Fruit fly (Drosophila melanogaster) whole organism, embryonic: ENCODE results near the gene pbl.
A peak's percentile ranks its signal among the peaks of the same experiment; 100 is the strongest.

ENCODE experiments used
- CG10209 ChIP-seq: fragments of 200-800 bp; sonication (Bioruptor generic); optimal IDR thresholded peaks from 3 replicates; lab custom pipeline; 2017; ENCODE audit warnings: missing biosample characterization, mild to moderate bottlenecking, missing genetic modification characterization, missing genetic modification reagents
- CG10321 ChIP-seq: fragments of 200-800 bp; sonication (Bioruptor generic); IDR thresholded peaks from 2 replicates; pipeline ENCODE4 v1.3.6; 2022; ENCODE audit warnings: missing biosample characterization, missing genetic modification characterization
- CG10462 ChIP-seq: fragments of 200-800 bp; sonication (Bioruptor generic); optimal IDR thresholded peaks from 2 replicates; lab custom pipeline; 2016; ENCODE audit warnings: missing biosample characterization, missing genetic modification characterization
- CG11456 ChIP-seq: fragments of 200-800 bp; sonication (Bioruptor generic); IDR thresholded peaks from 3 replicates; pipeline ENCODE4 v1.3.6; 2022; ENCODE audit warnings: missing biosample characterization, missing genetic modification characterization
- CG13894 ChIP-seq: fragments of 200-800 bp; sonication (Bioruptor generic); optimal IDR thresholded peaks from 3 replicates; lab custom pipeline; 2018; ENCODE audit warnings: missing biosample characterization, mild to moderate bottlenecking, missing genetic modification characterization, moderate library complexity
- CG14441 ChIP-seq: fragments of 200-800 bp; sonication (Bioruptor generic); IDR thresholded peaks from 2 replicates; pipeline ENCODE4 v1.3.6; 2022; ENCODE audit warnings: missing biosample characterization, missing genetic modification characterization
- CG17328 ChIP-seq: fragments of 200-800 bp; sonication (Bioruptor generic); IDR thresholded peaks from 2 replicates; pipeline ENCODE4 v1.3.6; 2022; ENCODE audit warnings: missing biosample characterization, missing genetic modification characterization
- CG1832 ChIP-seq: fragments of 200-800 bp; sonication (Bioruptor generic); optimal IDR thresholded peaks from 2 replicates; lab custom pipeline; 2017; ENCODE audit warnings: missing biosample characterization, mild to moderate bottlenecking, missing genetic modification characterization, inconsistent platforms
- CG30431 ChIP-seq: fragments of 200-800 bp; sonication (Bioruptor generic); optimal IDR thresholded peaks from 2 replicates; lab custom pipeline; 2017; ENCODE audit warnings: missing biosample characterization, missing genetic modification characterization
- CG3065 ChIP-seq: fragments of 200-800 bp; sonication (Bioruptor generic); optimal IDR thresholded peaks from 2 replicates; lab custom pipeline; 2016; ENCODE audit warnings: missing biosample characterization, missing genetic modification characterization
- CG34224 ChIP-seq: fragments of 200-800 bp; sonication (Bioruptor generic); IDR thresholded peaks from 3 replicates; pipeline ENCODE4 v1.3.6; 2022; ENCODE audit warnings: missing biosample characterization, missing genetic modification characterization; ENCODE audit not compliant: partially characterized antibody
- CG6175 ChIP-seq: fragments of 200-800 bp; sonication (Bioruptor generic); IDR thresholded peaks from 3 replicates; pipeline ENCODE4 v1.3.6; 2022; ENCODE audit warnings: missing biosample characterization, missing genetic modification characterization
- CG7556 ChIP-seq: fragments of 200-800 bp; sonication (Bioruptor generic); optimal IDR thresholded peaks from 2 replicates; lab custom pipeline; 2017; ENCODE audit warnings: missing biosample characterization, mild to moderate bottlenecking, missing genetic modification characterization
- CG7963 ChIP-seq: fragments of 200-800 bp; sonication (Bioruptor generic); IDR thresholded peaks from 3 replicates; pipeline ENCODE4 v1.3.6; 2022; ENCODE audit warnings: missing biosample characterization, missing genetic modification characterization; ENCODE audit not compliant: partially characterized antibody
- CG9727 ChIP-seq: fragments of 200-800 bp; sonication (Bioruptor generic); optimal IDR thresholded peaks from 3 replicates; lab custom pipeline; 2017; ENCODE audit warnings: missing biosample characterization, mild to moderate bottlenecking, missing genetic modification characterization
- CTCF ChIP-seq: fragments of 200-800 bp; sonication (Bioruptor generic); optimal IDR thresholded peaks from 2 replicates; lab custom pipeline; 2017; ENCODE audit warnings: missing biosample characterization, mild to moderate bottlenecking, missing genetic modification characterization, moderate library complexity
- Ets65A ChIP-seq: fragments of 200-800 bp; sonication (Bioruptor generic); peaks from one replicate; lab custom pipeline; 2016; ENCODE audit warnings: missing biosample characterization, missing genetic modification characterization
- Fer1 ChIP-seq: fragments of 200-800 bp; sonication (Bioruptor generic); optimal IDR thresholded peaks from 2 replicates; lab custom pipeline; 2017; ENCODE audit warnings: missing biosample characterization, mild to moderate bottlenecking, missing genetic modification characterization
- Gug ChIP-seq: fragments of 200-800 bp; sonication (Bioruptor generic); IDR thresholded peaks from 4 replicates; pipeline ENCODE4 v1.3.6; 2022; ENCODE audit warnings: missing biosample characterization, missing genetic modification characterization
- Med ChIP-seq: fragments of 200-800 bp; sonication (Bioruptor generic); peaks from one replicate; lab custom pipeline; 2016; ENCODE audit warnings: missing biosample characterization, missing genetic modification characterization, mild to moderate bottlenecking, inconsistent platforms, moderate library complexity
- Nf-YB ChIP-seq: fragments of 200-800 bp; sonication (Bioruptor generic); optimal IDR thresholded peaks from 3 replicates; lab custom pipeline; 2019; ENCODE audit warnings: missing biosample characterization, mild to moderate bottlenecking, missing genetic modification characterization, moderate library complexity
- Nf-YC ChIP-seq: fragments of 200-800 bp; optimal IDR thresholded peaks from 3 replicates; lab custom pipeline; 2019; ENCODE audit warnings: missing biosample characterization, mild to moderate bottlenecking, missing genetic modification characterization, moderate library complexity
- Oli ChIP-seq: fragments of 200-800 bp; sonication (Bioruptor generic); optimal IDR thresholded peaks from 2 replicates; lab custom pipeline; 2018; ENCODE audit warnings: missing biosample characterization, mild to moderate bottlenecking, missing genetic modification characterization, moderate library complexity
- Scr ChIP-seq: fragments of 200-800 bp; sonication (Bioruptor generic); IDR thresholded peaks from 2 replicates; pipeline ENCODE4 v1.3.6; 2022; ENCODE audit warnings: missing biosample characterization, missing genetic modification characterization; ENCODE audit not compliant: partially characterized antibody
- Sin3A ChIP-seq: fragments of >200 bp; optimal IDR thresholded peaks from 2 replicates; lab custom pipeline; 2018
- abd-A ChIP-seq: fragments of 200-800 bp; sonication (Bioruptor generic); optimal IDR thresholded peaks from 3 replicates; lab custom pipeline; 2019; ENCODE audit warnings: missing biosample characterization, mild to moderate bottlenecking, missing genetic modification characterization, moderate library complexity
- cg ChIP-seq: fragments of 200-800 bp; sonication (Bioruptor generic); optimal IDR thresholded peaks from 3 replicates; lab custom pipeline; 2019; ENCODE audit warnings: missing biosample characterization, mild to moderate bottlenecking, missing genetic modification characterization, moderate library complexity
- chif ChIP-seq, 2 experiments: fragments of 200-800 bp; sonication (Bioruptor generic); optimal IDR thresholded peaks; 3 replicates each; lab custom pipeline; 2016; ENCODE audit warnings: missing biosample characterization in 2 of 2, missing genetic modification characterization in 2 of 2
- crol ChIP-seq: fragments of 200-800 bp; sonication (Bioruptor generic); IDR thresholded peaks from 2 replicates; pipeline ENCODE4 v1.3.6; 2022; ENCODE audit warnings: missing biosample characterization, missing genetic modification characterization
- esg ChIP-seq: fragments of 200-800 bp; sonication (Bioruptor generic); conservative IDR thresholded peaks from 2 replicates; pipeline ENCODE4 v1.3.6; 2022; ENCODE audit warnings: missing biosample characterization, missing genetic modification characterization
- exex ChIP-seq: fragments of 200-800 bp; sonication (Bioruptor generic); optimal IDR thresholded peaks from 4 replicates; lab custom pipeline; 2018; ENCODE audit warnings: missing biosample characterization, mild to moderate bottlenecking, missing genetic modification characterization, moderate library complexity
- fru ChIP-seq: fragments of >200 bp; optimal IDR thresholded peaks from 2 replicates; lab custom pipeline; 2017
- gcm ChIP-seq: fragments of 200-800 bp; sonication (Bioruptor generic); optimal IDR thresholded peaks from 2 replicates; lab custom pipeline; 2019; ENCODE audit warnings: missing biosample characterization, mild to moderate bottlenecking, missing genetic modification characterization, moderate library complexity
- grau ChIP-seq: fragments of 200-800 bp; optimal IDR thresholded peaks from 3 replicates; lab custom pipeline; 2019; ENCODE audit warnings: missing biosample characterization, mild to moderate bottlenecking, missing genetic modification characterization, moderate library complexity
- grn ChIP-seq: fragments of 200-800 bp; sonication (Bioruptor generic); optimal IDR thresholded peaks from 3 replicates; lab custom pipeline; 2017; ENCODE audit warnings: missing biosample characterization, missing genetic modification characterization
- gsb ChIP-seq: fragments of 200-800 bp; sonication (Bioruptor generic); IDR thresholded peaks from 2 replicates; pipeline ENCODE4 v1.3.6; 2022; ENCODE audit warnings: missing biosample characterization, missing genetic modification characterization
- her ChIP-seq: fragments of 200-800 bp; sonication (Bioruptor generic); optimal IDR thresholded peaks from 2 replicates; lab custom pipeline; 2016; ENCODE audit warnings: missing biosample characterization, missing genetic modification characterization
- hkb ChIP-seq, 2 experiments: fragments of 200-800 bp in 1 of 2; fragments of >200 bp in 1 of 2; sonication (Bioruptor generic) in 1 of 2; IDR thresholded peaks in 1 of 2; optimal IDR thresholded peaks in 1 of 2; 2 replicates each; pipeline versions ENCODE4 v1.3.6 to Lab custom; 2017 to 2022; ENCODE audit warnings: missing biosample characterization in 1 of 2, missing genetic modification characterization in 1 of 2
- kah ChIP-seq: fragments of 200-800 bp; sonication (Bioruptor generic); optimal IDR thresholded peaks from 2 replicates; lab custom pipeline; 2018; ENCODE audit warnings: missing biosample characterization, mild to moderate bottlenecking, missing genetic modification characterization
- lola ChIP-seq, 3 experiments: fragments of >200 bp in 2 of 3; fragments of 200-800 bp in 1 of 3; sonication (Bioruptor generic) in 1 of 3; optimal IDR thresholded peaks; 2 replicates each; lab custom pipeline; 2017 to 2019; ENCODE audit warnings: missing biosample characterization in 3 of 3, missing genetic modification characterization in 3 of 3, mild to moderate bottlenecking in 1 of 3, moderate library complexity in 1 of 3
- luna ChIP-seq: fragments of 200-800 bp; sonication (Bioruptor generic); optimal IDR thresholded peaks from 2 replicates; lab custom pipeline; 2016; ENCODE audit warnings: missing biosample characterization, missing genetic modification characterization
- mirr ChIP-seq: fragments of 200-800 bp; sonication (Bioruptor generic); optimal IDR thresholded peaks from 3 replicates; lab custom pipeline; 2018; ENCODE audit warnings: missing biosample characterization, mild to moderate bottlenecking, missing genetic modification characterization
- nmo ChIP-seq: fragments of 200-800 bp; sonication (Bioruptor generic); optimal IDR thresholded peaks from 2 replicates; lab custom pipeline; 2018; ENCODE audit warnings: missing biosample characterization, mild to moderate bottlenecking, missing genetic modification characterization, moderate library complexity
- nom ChIP-seq: fragments of 200-800 bp; sonication (Bioruptor generic); optimal IDR thresholded peaks from 2 replicates; lab custom pipeline; 2017; ENCODE audit warnings: missing biosample characterization, missing genetic modification characterization, mild to moderate bottlenecking, moderate library complexity, missing genetic modification reagents
- oc ChIP-seq: fragments of 200-800 bp; sonication (Bioruptor generic); optimal IDR thresholded peaks from 2 replicates; lab custom pipeline; 2018; ENCODE audit warnings: missing biosample characterization, mild to moderate bottlenecking, missing genetic modification characterization, moderate library complexity
- peb ChIP-seq: fragments of 200-800 bp; sonication (Bioruptor generic); IDR thresholded peaks from 2 replicates; pipeline ENCODE4 v1.3.6; 2022; ENCODE audit warnings: missing biosample characterization, missing genetic modification characterization
- pfk ChIP-seq: fragments of 200-800 bp; sonication (Bioruptor generic); optimal IDR thresholded peaks from 2 replicates; lab custom pipeline; 2018; ENCODE audit warnings: missing biosample characterization, mild to moderate bottlenecking, missing genetic modification characterization, moderate library complexity
- seq ChIP-seq: fragments of 200-800 bp; sonication (Bioruptor generic); IDR thresholded peaks from 2 replicates; pipeline ENCODE4 v1.3.6; 2022; ENCODE audit warnings: missing biosample characterization, missing genetic modification characterization
- sima ChIP-seq: fragments of 200-800 bp; sonication (Bioruptor generic); optimal IDR thresholded peaks from 2 replicates; lab custom pipeline; 2016; ENCODE audit warnings: missing biosample characterization, missing genetic modification characterization
- stc ChIP-seq: fragments of 200-800 bp; sonication (Bioruptor generic); IDR thresholded peaks from 2 replicates; pipeline ENCODE4 v1.3.6; 2022; ENCODE audit warnings: missing biosample characterization, missing genetic modification characterization
- trh ChIP-seq: fragments of 200-800 bp; sonication (Bioruptor generic); optimal IDR thresholded peaks from 2 replicates; lab custom pipeline; 2016; ENCODE audit warnings: missing biosample characterization, missing genetic modification characterization
- twi ChIP-seq: fragments of 200-800 bp; optimal IDR thresholded peaks from 2 replicates; lab custom pipeline; 2019; ENCODE audit warnings: missing biosample characterization, mild to moderate bottlenecking, missing genetic modification characterization, moderate library complexity

The pbl gene

dm6 chr3L:7958590-7959180 is 46.9 kb upstream of the pbl start:
- TF ChIP-seq luna (GFP tag; lab: Kevin White, UChicago), result no peak
- no peak for TF ChIP-seq CG3065 (GFP tag; lab: Kevin White, UChicago)
- no peak for TF ChIP-seq CG14441
- TF ChIP-seq her (GFP tag; lab: Kevin White, UChicago), result no peak
- TF ChIP-seq CTCF, result no peak
- peak; percentile 41 for TF ChIP-seq CG1832 (GFP tag; lab: Kevin White, UChicago)
- TF ChIP-seq seq, result peak; percentile 71; the same call in 1 of the 2 replicates
- TF ChIP-seq gsb (GFP tag; lab: Robert Waterston, UW), result no peak
- TF ChIP-seq Nf-YC, result peak; percentile 95
- TF ChIP-seq Med (GFP tag; lab: Kevin White, UChicago), result peak; percentile 23
- no peak for TF ChIP-seq sima (GFP tag; lab: Kevin White, UChicago)
- TF ChIP-seq lola (GFP tag; optimal IDR thresholded peaks at IDR 0.05; lab: Kevin White, UChicago), result no peak
- TF ChIP-seq Gug (GFP tag; lab: Robert Waterston, UW), result no peak
- TF ChIP-seq CG10209 (GFP tag; lab: Kevin White, UChicago), result no peak
- peak; percentile 23 for TF ChIP-seq CG13894
- no peak for TF ChIP-seq kah (GFP tag; lab: Kevin White, UChicago)
- peak; percentile 8 for TF ChIP-seq oc
- TF ChIP-seq cg, result no peak
- peak; percentile 90 for TF ChIP-seq Nf-YB (GFP tag; lab: Kevin White, UChicago)
- TF ChIP-seq CG6175 (GFP tag; lab: Robert Waterston, UW), result 0 out of 3 replicates have a peak, but pooled peaks have one; percentile 28
- 0 out of 3 replicates have a peak, but pooled peaks have one; percentile 34 for TF ChIP-seq CG11456 (GFP tag; lab: Robert Waterston, UW)
- TF ChIP-seq CG10321 (GFP tag; lab: Robert Waterston, UW), result peak; percentile 74
- no peak for TF ChIP-seq twi (tag; lab: Kevin White, UChicago)
- TF ChIP-seq Sin3A (lab: Kevin White, UChicago), result no peak
- TF ChIP-seq peb (GFP tag; lab: Robert Waterston, UW), result no peak
- no peak for TF ChIP-seq fru (lab: Kevin White, UChicago)
- TF ChIP-seq mirr (GFP tag; lab: Kevin White, UChicago), result peak; percentile 12
- no peak for TF ChIP-seq CG34224 (GFP tag; lab: Robert Waterston, UW)
- no peak for TF ChIP-seq trh
- no peak for TF ChIP-seq grn (GFP tag; lab: Kevin White, UChicago)
- TF ChIP-seq CG7963 (GFP tag; lab: Robert Waterston, UW), result no peak
- no peak for TF ChIP-seq Fer1
- TF ChIP-seq crol (GFP tag; lab: Robert Waterston, UW), result peak; percentile 86
- TF ChIP-seq nom (GFP tag; lab: Kevin White, UChicago), result no peak
- peak; percentile 61 for TF ChIP-seq Ets65A
- peak; percentile 80 for TF ChIP-seq exex (tag; lab: Kevin White, UChicago)
- TF ChIP-seq abd-A (tag; lab: Kevin White, UChicago), result peak; percentile 98
- no peak for TF ChIP-seq stc (GFP tag; lab: Robert Waterston, UW)

dm6 chr3L:7958083-7958482 is 46.3 kb upstream of the pbl start:
- TF ChIP-seq Med (GFP tag; lab: Kevin White, UChicago), result peak; percentile 6
- no peak for TF ChIP-seq CG30431 (GFP tag; lab: Kevin White, UChicago)
- TF ChIP-seq CG17328 (GFP tag; lab: Robert Waterston, UW), result 0 out of 2 replicates have a peak, but pooled peaks have one; percentile 19
- peak; percentile 28 for TF ChIP-seq Oli (tag; lab: Kevin White, UChicago)
- no peak for TF ChIP-seq hkb (optimal IDR thresholded peaks at IDR 0.05; lab: Kevin White, UChicago)
- TF ChIP-seq hkb (GFP tag; IDR thresholded peaks at IDR 0.05; lab: Robert Waterston, UW), result no peak
- peak; percentile 20 for TF ChIP-seq grau (tag; lab: Kevin White, UChicago)
- no peak for TF ChIP-seq pfk (GFP tag; lab: Kevin White, UChicago)
- TF ChIP-seq crol (GFP tag; lab: Robert Waterston, UW), result no peak
- TF ChIP-seq CG9727, result peak; percentile 17
- no peak for TF ChIP-seq CG10462 (GFP tag; lab: Kevin White, UChicago)
- no peak for TF ChIP-seq esg
- TF ChIP-seq gcm, result no peak
- peak in 1 of 2 experiments; percentile 19 for TF ChIP-seq chif (GFP tag; optimal IDR thresholded peaks at IDR 0.05; lab: Kevin White, UChicago)
- peak; percentile 14 for TF ChIP-seq nmo
- TF ChIP-seq Scr (GFP tag; lab: Robert Waterston, UW), result no peak
- peak; percentile 13 for TF ChIP-seq CG7556 (GFP tag; lab: Kevin White, UChicago)
